Worm (Caenorhabditis elegans) whole organism, late embryonic: Measurements from ENCODE around the gene ZK930.2.

Experiments used
- Y22D7AL.16 ChIP-seq: sonication (generic microtip); optimal IDR thresholded peaks from 2 replicates; lab custom pipeline; 2016; ENCODE audit warnings: missing genetic modification characterization, missing compliant biosample characterization
- ceh-18 ChIP-seq: sonication (generic microtip); optimal IDR thresholded peaks from 2 replicates; lab custom pipeline; 2016; ENCODE audit warnings: missing genetic modification characterization, missing compliant biosample characterization
- ceh-22 ChIP-seq: sonication (generic microtip); optimal IDR thresholded peaks from 2 replicates; lab custom pipeline; 2017; ENCODE audit warnings: missing biosample characterization, missing genetic modification characterization
- che-1 ChIP-seq: sonication (generic microtip); optimal IDR thresholded peaks from 2 replicates; lab custom pipeline; 2016; ENCODE audit warnings: mild to moderate bottlenecking, missing genetic modification characterization, missing compliant biosample characterization
- dmd-4 ChIP-seq: sonication (generic microtip); optimal IDR thresholded peaks from 2 replicates; lab custom pipeline; 2016; ENCODE audit warnings: borderline replicate concordance, missing genetic modification characterization, missing compliant biosample characterization
- lin-11 ChIP-seq: fragments of 200-800 bp; sonication (Bioruptor generic); optimal IDR thresholded peaks from 2 replicates; lab custom pipeline; 2018; ENCODE audit warnings: mild to moderate bottlenecking, missing genetic modification characterization, missing compliant biosample characterization

- TF ChIP-seq ceh-22 (tag; lab: Kevin White, UChicago) (no peak), ceh-18 (tag; lab: Kevin White, UChicago) (no peak), dmd-4 (no peak), che-1 (tag; lab: Kevin White, UChicago) (no peak), Y22D7AL.16 (tag; lab: Kevin White, UChicago) (no peak), lin-11 (no peak)
These were observed 33.4 kb downstream of the ZK930.2 start for ce11 chrII:11859833-11860232.
